Worm (Caenorhabditis elegans) whole organism, early embryonic: Measurements from ENCODE around the gene nspc-13.

ENCODE experiments used
- hmg-4 ChIP-seq: fragments of 200-800 bp; sonication (Bioruptor generic); optimal IDR thresholded peaks from 2 replicates; lab custom pipeline; 2018; ENCODE audit warnings: mild to moderate bottlenecking, missing genetic modification characterization, missing compliant biosample characterization
- hnd-1 ChIP-seq: sonication (generic microtip); optimal IDR thresholded peaks from 2 replicates; lab custom pipeline; 2016; ENCODE audit warnings: missing genetic modification characterization, missing compliant biosample characterization
- pes-1 ChIP-seq: fragments of 200-800 bp; sonication (Bioruptor generic); IDR thresholded peaks from 2 replicates; pipeline ENCODE4 v1.3.6; 2022; ENCODE audit warnings: missing genetic modification reagents, missing genetic modification characterization, missing compliant biosample characterization

DNA sequence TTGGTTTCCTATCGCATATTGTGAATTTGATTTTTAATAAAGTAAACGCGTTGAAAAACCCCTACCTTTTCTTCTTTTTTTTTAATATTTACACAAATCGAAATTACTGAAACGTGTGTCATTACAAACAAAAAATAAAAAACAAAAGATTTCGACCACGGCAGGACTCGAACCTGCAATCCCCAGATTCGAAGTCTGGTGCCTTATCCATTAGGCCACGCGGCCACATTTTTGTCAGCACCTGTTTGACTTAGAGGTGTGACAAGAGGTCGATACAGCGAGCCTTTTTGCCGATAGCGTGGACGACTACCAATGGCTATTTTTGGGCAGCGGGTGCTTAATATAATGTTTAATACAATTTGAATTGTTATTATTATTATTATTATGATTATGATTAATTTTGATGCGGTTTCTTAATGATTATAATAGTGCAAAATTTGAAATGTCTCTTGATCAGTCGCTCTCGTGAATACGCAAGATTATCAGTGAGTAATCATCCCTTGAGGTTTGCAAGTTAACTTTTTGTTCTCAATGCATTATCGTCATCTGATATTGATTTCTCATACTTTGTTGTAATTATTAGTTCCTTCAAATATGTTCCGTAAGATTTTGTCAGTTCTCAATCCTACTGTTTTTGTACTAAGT, 19.3 kb upstream of the nspc-13 start, which contains the start of gene srd-44:
- TF ChIP-seq pes-1 (GFP tag; lab: Robert Waterston, UW) (no peak; the same call in 1 of the 2 replicates), hnd-1 (tag; lab: Kevin White, UChicago) (peak; percentile 27), hmg-4 (GFP tag; lab: Kevin White, UChicago) (no peak)
